Fruit fly (Drosophila melanogaster) whole organism, prepupa: ENCODE measurements around the gene lectin-22C.

Source experiments
- CG10669 ChIP-seq: fragments of 200-800 bp; sonication (Bioruptor generic); optimal IDR thresholded peaks from 3 replicates; lab custom pipeline; 2018; ENCODE audit warnings: missing biosample characterization, mild to moderate bottlenecking, missing genetic modification characterization, moderate library complexity
- CG11762 ChIP-seq: fragments of 200-800 bp; sonication (Bioruptor generic); optimal IDR thresholded peaks from 3 replicates; lab custom pipeline; 2016; ENCODE audit warnings: missing biosample characterization, missing genetic modification characterization; ENCODE audit not compliant: insufficient read depth
- CG1621 ChIP-seq: fragments of 200-800 bp; sonication (Bioruptor generic); optimal IDR thresholded peaks from 3 replicates; lab custom pipeline; 2018; ENCODE audit warnings: missing biosample characterization, mild to moderate bottlenecking, missing genetic modification characterization
- CG16779 ChIP-seq: fragments of 200-800 bp; sonication (Bioruptor generic); optimal IDR thresholded peaks from 3 replicates; lab custom pipeline; 2017; ENCODE audit warnings: missing biosample characterization, mild to moderate bottlenecking, missing genetic modification characterization
- CG32006 ChIP-seq: fragments of 200-800 bp; sonication (Bioruptor generic); optimal IDR thresholded peaks from 3 replicates; lab custom pipeline; 2017; ENCODE audit warnings: missing biosample characterization, mild to moderate bottlenecking, missing genetic modification characterization
- CG6163 ChIP-seq: fragments of 200-800 bp; sonication (Bioruptor generic); IDR thresholded peaks from 3 replicates; pipeline ENCODE4 v1.3.6; 2022; ENCODE audit warnings: missing biosample characterization, missing genetic modification characterization
- CG6276 ChIP-seq: fragments of 200-800 bp; sonication (Bioruptor generic); optimal IDR thresholded peaks from 2 replicates; lab custom pipeline; 2017; ENCODE audit warnings: missing biosample characterization, mild to moderate bottlenecking, missing genetic modification characterization
- Eip78C ChIP-seq: fragments of 200-800 bp; sonication (Bioruptor generic); peaks from one replicate; lab custom pipeline; 2016; ENCODE audit warnings: missing biosample characterization, missing genetic modification characterization
- Hr4 ChIP-seq: fragments of 200-800 bp; sonication (Bioruptor generic); optimal IDR thresholded peaks from 3 replicates; lab custom pipeline; 2016; ENCODE audit warnings: missing biosample characterization, missing genetic modification characterization
- Sox102F ChIP-seq: fragments of 200-800 bp; sonication (Bioruptor generic); optimal IDR thresholded peaks from 2 replicates; lab custom pipeline; 2016; ENCODE audit warnings: missing biosample characterization, mild to moderate bottlenecking, missing genetic modification characterization
- cyc ChIP-seq: fragments of 200-800 bp; sonication (Bioruptor generic); optimal IDR thresholded peaks from 3 replicates; lab custom pipeline; 2016; ENCODE audit warnings: missing biosample characterization, missing genetic modification characterization
- dac ChIP-seq: fragments of 200-800 bp; sonication (Bioruptor generic); optimal IDR thresholded peaks from 2 replicates; lab custom pipeline; 2017; ENCODE audit warnings: missing biosample characterization, mild to moderate bottlenecking, missing genetic modification characterization
- topi ChIP-seq: fragments of 200-800 bp; sonication (Bioruptor generic); optimal IDR thresholded peaks from 3 replicates; lab custom pipeline; 2016; ENCODE audit warnings: missing biosample characterization, missing genetic modification characterization

dm6 chr2L:2008980-2009954 lies 27.8 kb downstream of the lectin-22C start, which contains the start of gene CG4238:
- TF ChIP-seq CG10669 (GFP tag; lab: Kevin White, UChicago) (no peak), CG32006 (GFP tag; lab: Kevin White, UChicago) (no peak), Hr4 (no peak), dac (GFP tag; lab: Kevin White, UChicago) (no peak), CG6163 (GFP tag; lab: Robert Waterston, UW) (no peak), CG16779 (no peak), Eip78C (no peak), CG1621 (peak; percentile 100), Sox102F (GFP tag; lab: Kevin White, UChicago) (no peak), topi (GFP tag; lab: Kevin White, UChicago) (no peak), cyc (GFP tag; lab: Kevin White, UChicago) (no peak), CG6276 (GFP tag; lab: Kevin White, UChicago) (no peak), CG11762 (GFP tag; lab: Kevin White, UChicago) (no peak)
